Worm (Caenorhabditis elegans) whole organism, L3 larva: ENCODE data around the gene F33G12.3.

Experiments
- R02D3.7 ChIP-seq: fragments of 150-350 bp; optimal IDR thresholded peaks from 2 replicates; lab custom pipeline; 2014; ENCODE audit warnings: missing biosample characterization, missing genetic modification characterization
- ZK546.5 ChIP-seq: sonication (generic microtip); optimal IDR thresholded peaks from 2 replicates; lab custom pipeline; 2017; ENCODE audit warnings: missing biosample characterization, missing genetic modification characterization
- ama-1 ChIP-seq: fragments of 150-350 bp; optimal IDR thresholded peaks from 2 replicates; lab custom pipeline; 2018
- ceh-16 ChIP-seq: sonication (generic microtip); optimal IDR thresholded peaks from 2 replicates; lab custom pipeline; 2017; ENCODE audit warnings: missing biosample characterization, missing genetic modification characterization
- ceh-82 ChIP-seq: fragments of 150-350 bp; optimal IDR thresholded peaks from 2 replicates; lab custom pipeline; 2014; ENCODE audit warnings: missing biosample characterization, missing genetic modification characterization
- daf-12 ChIP-seq: fragments of 150-350 bp; optimal IDR thresholded peaks from 2 replicates; lab custom pipeline; 2014; ENCODE audit warnings: missing biosample characterization, missing genetic modification reagents, missing genetic modification characterization
- egl-5 ChIP-seq: fragments of 150-350 bp; optimal IDR thresholded peaks from 2 replicates; lab custom pipeline; 2017; ENCODE audit warnings: missing biosample characterization, missing genetic modification reagents, missing genetic modification characterization, inconsistent platforms
- elt-1 ChIP-seq: fragments of 150-350 bp; optimal IDR thresholded peaks from 2 replicates; lab custom pipeline; 2014; ENCODE audit warnings: missing biosample characterization, missing genetic modification characterization
- elt-2 ChIP-seq: sonication (generic microtip); optimal IDR thresholded peaks from 2 replicates; lab custom pipeline; 2016; ENCODE audit warnings: missing genetic modification reagents, mild to moderate bottlenecking, missing genetic modification characterization, missing compliant biosample characterization
- elt-3 ChIP-seq, 3 experiments: fragments of 150-350 bp in 1 of 3; sonication (generic microtip) in 2 of 3; optimal IDR thresholded peaks; 2 replicates in 2 of 3; 4 replicates in 1 of 3; lab custom pipeline; 2014 to 2017; ENCODE audit warnings: missing biosample characterization in 3 of 3, missing genetic modification characterization in 3 of 3
- fkh-10 ChIP-seq: sonication (generic microtip); optimal IDR thresholded peaks from 2 replicates; lab custom pipeline; 2017; ENCODE audit warnings: missing biosample characterization, missing genetic modification reagents, missing genetic modification characterization
- fkh-2 ChIP-seq: fragments of 150-350 bp; optimal IDR thresholded peaks from 2 replicates; lab custom pipeline; 2014; ENCODE audit warnings: missing biosample characterization, missing genetic modification reagents, missing genetic modification characterization
- fos-1 ChIP-seq: fragments of 150-350 bp; optimal IDR thresholded peaks from 2 replicates; lab custom pipeline; 2014; ENCODE audit warnings: missing biosample characterization, missing genetic modification characterization
- hmg-11 ChIP-seq: sonication (generic microtip); optimal IDR thresholded peaks from 2 replicates; lab custom pipeline; 2016; ENCODE audit warnings: missing genetic modification characterization, missing compliant biosample characterization
- lin-15B ChIP-seq: fragments of 150-350 bp; optimal IDR thresholded peaks from 2 replicates; lab custom pipeline; 2014; ENCODE audit warnings: missing biosample characterization, missing genetic modification characterization
- lin-39 ChIP-seq: fragments of 150-350 bp; optimal IDR thresholded peaks from 2 replicates; lab custom pipeline; 2018; ENCODE audit warnings: missing biosample characterization, missing genetic modification reagents, missing genetic modification characterization
- lsy-12 ChIP-seq: sonication (generic microtip); optimal IDR thresholded peaks from 2 replicates; lab custom pipeline; 2016; ENCODE audit warnings: mild to moderate bottlenecking, missing genetic modification characterization, missing compliant biosample characterization
- mml-1 ChIP-seq: fragments of 150-350 bp; sonication (generic microtip); optimal IDR thresholded peaks from 3 replicates; lab custom pipeline; 2014; ENCODE audit warnings: missing biosample characterization, missing genetic modification characterization
- nfya-1 ChIP-seq: sonication (generic microtip); optimal IDR thresholded peaks from 2 replicates; lab custom pipeline; 2017; ENCODE audit warnings: missing genetic modification characterization, mild to moderate bottlenecking, missing compliant biosample characterization, antibody characterized with exemption, moderate library complexity; ENCODE audit not compliant: insufficient read depth
- nhr-11 ChIP-seq: fragments of 150-350 bp; optimal IDR thresholded peaks from 2 replicates; lab custom pipeline; 2014; ENCODE audit warnings: missing biosample characterization, missing genetic modification characterization
- nhr-12 ChIP-seq: fragments of 150-350 bp; optimal IDR thresholded peaks from 2 replicates; lab custom pipeline; 2014; ENCODE audit warnings: missing biosample characterization, missing genetic modification characterization
- nhr-23 ChIP-seq: fragments of 150-350 bp; optimal IDR thresholded peaks from 2 replicates; lab custom pipeline; 2014; ENCODE audit warnings: missing biosample characterization, missing genetic modification reagents, missing genetic modification characterization
- nhr-237 ChIP-seq: fragments of 150-350 bp; optimal IDR thresholded peaks from 2 replicates; lab custom pipeline; 2014; ENCODE audit warnings: missing biosample characterization, missing genetic modification characterization
- nhr-28 ChIP-seq: fragments of 150-350 bp; optimal IDR thresholded peaks from 2 replicates; lab custom pipeline; 2014; ENCODE audit warnings: missing biosample characterization, missing genetic modification characterization
- nhr-43 ChIP-seq: sonication (generic microtip); optimal IDR thresholded peaks from 2 replicates; lab custom pipeline; 2016; ENCODE audit warnings: mild to moderate bottlenecking, missing genetic modification characterization, missing compliant biosample characterization; ENCODE audit not compliant: poor library complexity, severe bottlenecking
- nhr-67 ChIP-seq: fragments of 150-350 bp; optimal IDR thresholded peaks from 2 replicates; lab custom pipeline; 2014; ENCODE audit warnings: missing biosample characterization, missing genetic modification characterization
- nhr-76 ChIP-seq: fragments of 150-350 bp; sonication (generic microtip); optimal IDR thresholded peaks from 5 replicates; lab custom pipeline; 2014; ENCODE audit warnings: missing biosample characterization, missing genetic modification characterization
- pha-4 ChIP-seq: fragments of 150-350 bp; optimal IDR thresholded peaks from 2 replicates; lab custom pipeline; 2014; ENCODE audit warnings: missing biosample characterization, missing genetic modification reagents, missing genetic modification characterization
- sea-2 ChIP-seq: fragments of 150-350 bp; sonication (generic microtip); optimal IDR thresholded peaks from 4 replicates; lab custom pipeline; 2014; ENCODE audit warnings: missing biosample characterization, missing genetic modification reagents, missing genetic modification characterization
- snpc-4 ChIP-seq: fragments of 150-350 bp; optimal IDR thresholded peaks from 2 replicates; lab custom pipeline; 2014; ENCODE audit warnings: missing biosample characterization, missing genetic modification characterization
- tbx-2 ChIP-seq: sonication (generic microtip); optimal IDR thresholded peaks from 2 replicates; lab custom pipeline; 2016; ENCODE audit warnings: mild to moderate bottlenecking, missing genetic modification characterization, missing compliant biosample characterization
- unc-62 ChIP-seq: fragments of 150-350 bp; sonication (generic microtip); optimal IDR thresholded peaks from 4 replicates; lab custom pipeline; 2014; ENCODE audit warnings: missing biosample characterization, missing genetic modification reagents, missing genetic modification characterization
- zag-1 ChIP-seq: fragments of 150-350 bp; optimal IDR thresholded peaks from 2 replicates; lab custom pipeline; 2014; ENCODE audit warnings: missing biosample characterization, missing genetic modification characterization
- ztf-11 ChIP-seq: fragments of 150-350 bp; optimal IDR thresholded peaks from 2 replicates; lab custom pipeline; 2014; ENCODE audit warnings: missing biosample characterization, missing genetic modification characterization
- ztf-4 ChIP-seq: fragments of 150-350 bp; optimal IDR thresholded peaks from 2 replicates; lab custom pipeline; 2014; ENCODE audit warnings: missing biosample characterization, missing genetic modification characterization

The F33G12.3 gene

DNA sequence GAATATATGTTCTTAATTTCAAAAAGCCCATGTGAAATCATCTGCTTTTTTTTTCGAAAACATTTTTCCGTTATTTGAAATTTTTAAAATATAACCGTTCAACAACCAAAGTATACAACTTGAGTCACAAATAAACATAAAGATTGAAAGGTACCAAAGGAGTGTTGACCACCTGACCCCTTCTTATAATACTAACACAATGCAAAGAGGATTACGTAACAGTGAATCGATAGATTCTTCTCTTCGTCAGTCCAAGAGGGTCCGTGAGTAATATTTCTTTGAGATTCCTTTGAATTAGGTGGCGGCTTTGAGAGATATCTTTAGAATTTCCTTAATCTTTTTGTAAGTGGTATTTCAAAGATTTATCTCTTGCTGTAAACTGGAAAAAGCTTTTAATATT, 17.7 kb downstream of the F33G12.3 start:
- TF ChIP-seq fos-1 (tag; lab: Kevin White, UChicago) (no peak), nhr-67 (tag; lab: Kevin White, UChicago) (no peak), ztf-11 (tag; lab: Kevin White, UChicago) (no peak), R02D3.7 (tag; lab: Kevin White, UChicago) (no peak), nhr-11 (tag; lab: Kevin White, UChicago) (no peak), pha-4 (tag; lab: Kevin White, UChicago) (no peak), elt-1 (tag; lab: Kevin White, UChicago) (no peak), nhr-43 (tag; lab: Kevin White, UChicago) (no peak), ZK546.5 (tag; lab: Kevin White, UChicago) (no peak), ztf-4 (no peak), lsy-12 (tag; lab: Kevin White, UChicago) (no peak), lin-15B (tag; lab: Kevin White, UChicago) (no peak), elt-2 (tag; lab: Kevin White, UChicago) (no peak)

DNA sequence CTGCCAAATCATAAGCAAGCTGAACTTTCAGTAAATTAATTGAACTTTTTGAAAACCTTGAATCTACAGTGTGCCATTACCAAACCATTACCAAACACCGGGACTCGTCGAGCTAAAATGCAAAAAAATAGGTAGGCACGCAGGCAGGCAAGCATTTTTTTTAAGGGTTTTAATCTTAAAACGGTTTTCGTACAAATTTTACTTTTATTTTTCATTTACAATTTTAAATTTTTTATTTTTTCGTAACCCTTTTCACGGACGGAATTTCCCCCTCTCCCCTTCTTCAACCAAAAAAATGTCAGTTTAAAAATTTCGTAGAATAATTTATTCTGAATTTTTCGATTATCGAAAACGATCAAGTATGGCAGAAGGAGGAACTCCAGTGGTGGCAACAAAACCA, 19.4 kb downstream of the F33G12.3 start, which contains the start of gene F59A6.2:
Gene F59A6.2 (plus strand): TSS at position 301 of the 400 bp plus-strand sequence.
- no peak for TF ChIP-seq egl-5 (tag; lab: Kevin White, UChicago)
- TF ChIP-seq zag-1 (tag; lab: Kevin White, UChicago), result no peak
- TF ChIP-seq ztf-4, result no peak
- no peak for TF ChIP-seq daf-12 (tag; lab: Kevin White, UChicago)
- no peak for TF ChIP-seq elt-2 (tag; lab: Kevin White, UChicago)
- no peak for TF ChIP-seq unc-62
- no peak for TF ChIP-seq pha-4 (tag; lab: Kevin White, UChicago)
- TF ChIP-seq hmg-11, result no peak
- no peak for TF ChIP-seq ama-1
- TF ChIP-seq ZK546.5 (tag; lab: Kevin White, UChicago), result no peak
- TF ChIP-seq fkh-10 (GFP tag; lab: Kevin White, UChicago), result no peak
- no peak for TF ChIP-seq ceh-16
- no peak for TF ChIP-seq fos-1 (tag; lab: Kevin White, UChicago)
- no peak for TF ChIP-seq nhr-43 (tag; lab: Kevin White, UChicago)
- TF ChIP-seq nhr-23 (tag; lab: Kevin White, UChicago), result no peak
- no peak for TF ChIP-seq nhr-76 (tag; lab: Kevin White, UChicago)
- TF ChIP-seq nhr-11 (tag; lab: Kevin White, UChicago), result no peak
- no peak for TF ChIP-seq nfya-1 (tag; lab: Kevin White, UChicago)
- no peak for TF ChIP-seq snpc-4 (tag; lab: Kevin White, UChicago)

DNA sequence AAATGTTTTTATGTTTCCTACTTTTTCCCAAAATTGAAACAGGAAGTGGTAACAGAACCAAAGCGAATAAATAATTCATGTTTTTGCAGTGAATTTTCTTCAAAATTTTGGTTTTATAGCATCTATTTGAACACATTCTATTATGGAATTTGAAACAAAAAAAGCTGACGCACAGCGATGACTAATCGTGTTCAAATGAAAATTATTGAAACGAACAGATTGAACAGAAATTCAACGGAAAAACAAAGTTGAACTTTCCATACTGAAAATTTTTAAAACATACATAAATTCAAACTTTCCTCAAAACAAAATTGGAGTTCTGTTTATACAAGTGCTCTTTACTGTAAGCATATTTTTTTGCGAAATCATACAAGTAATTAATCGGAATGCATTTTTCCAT, 21.9 kb downstream of the F33G12.3 start, which contains the start of gene F59A6.12:
Gene F59A6.12 (minus strand): TSS at position 101 of the 400 bp plus-strand sequence.
- TF ChIP-seq mml-1 (tag; lab: Kevin White, UChicago) (no peak), nhr-237 (tag; lab: Kevin White, UChicago) (no peak), elt-3 (tag; optimal IDR thresholded peaks at IDR 0.05; lab: Kevin White, UChicago) (no peak), ceh-82 (tag; lab: Kevin White, UChicago) (no peak)
- TF ChIP-seq, all 47 proteins: peak for 0

DNA sequence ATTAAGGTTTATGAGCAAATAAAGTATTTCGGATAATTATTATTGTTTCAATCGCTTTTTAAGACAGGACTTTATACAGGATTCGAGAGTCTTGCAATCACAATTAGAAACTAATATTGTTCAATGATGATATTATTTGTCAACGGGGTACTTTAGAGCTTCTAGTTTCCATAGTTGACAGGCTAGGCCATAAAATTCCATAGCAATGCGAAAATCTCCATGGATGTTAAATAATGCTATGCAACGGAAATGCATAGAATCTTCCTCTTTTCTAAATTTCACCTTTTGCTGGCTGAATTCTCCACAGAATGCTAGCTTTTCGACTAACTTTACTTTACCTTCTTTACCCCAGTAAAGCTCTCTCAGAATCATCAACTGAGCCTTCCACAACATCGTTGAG, 25.8 kb downstream of the F33G12.3 start, which contains the start of gene F59A6.3:
Gene F59A6.3 (plus strand): TSS at position 301 of the 400 bp plus-strand sequence.
- TF ChIP-seq lsy-12 (tag; lab: Kevin White, UChicago) (no peak), pha-4 (tag; lab: Kevin White, UChicago) (no peak), nhr-28 (tag; lab: Kevin White, UChicago) (no peak), nfya-1 (tag; lab: Kevin White, UChicago) (no peak), sea-2 (GFP tag; lab: Kevin White, UChicago) (no peak), elt-2 (tag; lab: Kevin White, UChicago) (no peak), daf-12 (tag; lab: Kevin White, UChicago) (no peak), ama-1 (no peak), hmg-11 (no peak), fos-1 (tag; lab: Kevin White, UChicago) (no peak), tbx-2 (tag; lab: Kevin White, UChicago) (no peak), nhr-12 (tag; lab: Kevin White, UChicago) (no peak), zag-1 (tag; lab: Kevin White, UChicago) (no peak), lin-39 (tag; lab: Kevin White, UChicago) (no peak), ztf-11 (tag; lab: Kevin White, UChicago) (no peak), fkh-2 (tag; lab: Kevin White, UChicago) (no peak)
